Worm (Caenorhabditis elegans): ENCODE results near the gene F44E2.8.
A peak's percentile ranks its signal among the peaks of the same experiment; 100 is the strongest.

F44E2.8 gene

DNA sequence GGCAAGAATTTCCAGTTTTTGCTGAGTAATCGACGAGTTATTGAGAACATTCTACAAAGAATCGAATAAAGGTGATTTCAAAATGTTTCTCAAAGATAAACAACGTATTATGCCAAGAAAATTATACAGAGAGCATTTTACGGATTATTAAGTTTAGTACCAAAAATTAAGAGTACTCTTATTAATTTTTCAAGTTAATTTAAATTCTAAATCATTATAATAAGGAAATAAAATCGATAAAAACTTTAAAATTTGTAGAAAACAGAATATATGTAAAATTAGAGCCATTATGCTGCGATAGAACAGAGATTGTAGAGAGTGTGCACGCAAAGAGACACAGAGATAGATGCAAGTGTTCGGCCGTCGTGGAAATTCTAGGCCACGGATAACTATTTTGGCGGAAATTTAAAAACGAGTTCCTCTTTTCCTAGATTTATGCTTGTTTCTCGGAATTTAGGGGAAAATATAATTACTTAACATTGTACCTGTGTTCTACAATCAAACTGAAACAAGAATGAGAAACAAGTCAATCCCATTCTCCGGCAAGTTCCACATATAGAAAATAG lies 888 bp upstream of the F44E2.8 start, which contains the start of gene F44E2.9 (continued):
- TF ChIP-seq ZK337.2 (GFP tag; IDR thresholded peaks at IDR 0.05): peak; percentile 40; the same call in 1 of the 2 replicates
- TF ChIP-seq unc-130 (GFP tag; optimal IDR thresholded peaks at IDR 0.05): peak; percentile 81
- TF ChIP-seq spr-3 (GFP tag; optimal IDR thresholded peaks at IDR 0.05): no peak
- no peak for TF ChIP-seq lin-1 (GFP tag; IDR thresholded peaks at IDR 0.05)
- TF ChIP-seq nhr-76 (tag; optimal IDR thresholded peaks at IDR 0.05): no peak
- TF ChIP-seq hlh-11 (tag; optimal IDR thresholded peaks at IDR 0.05): peak; percentile 28
- peak; percentile 20 for TF ChIP-seq F49E8.2 (tag; optimal IDR thresholded peaks at IDR 0.05; ENCODE audit: borderline replicate concordance)
- TF ChIP-seq nhr-237 (tag; optimal IDR thresholded peaks at IDR 0.05): no peak
- peak; percentile 4 for TF ChIP-seq nhr-28 (tag; optimal IDR thresholded peaks at IDR 0.05)

DNA sequence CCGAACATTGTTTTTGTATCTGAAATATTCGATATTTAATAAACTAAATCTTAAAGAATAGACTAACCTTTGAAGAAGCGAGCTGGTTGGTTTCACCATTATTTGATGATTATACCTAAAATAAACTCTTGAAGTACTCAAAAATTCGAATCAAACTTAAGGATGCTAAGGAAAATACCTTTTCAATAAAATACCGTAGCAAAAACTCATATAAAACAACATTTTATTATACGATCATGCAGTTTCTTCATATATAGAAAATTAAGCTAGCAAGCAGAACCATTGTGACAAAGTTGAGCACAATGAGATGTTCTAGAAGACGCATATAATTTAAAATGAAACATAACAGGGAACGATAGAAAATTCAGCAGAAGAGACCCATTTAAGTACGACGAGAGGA lies 1.3 kb downstream of the F44E2.8 start, which contains the start of gene F44E2.7:
TSS of gene F44E2.7 (minus strand) at position 101 of the 400 bp plus-strand sequence.
- no peak for TF ChIP-seq attf-4 (tag; optimal IDR thresholded peaks at IDR 0.05)
- TF ChIP-seq zip-2 (tag; optimal IDR thresholded peaks at IDR 0.05): no peak
- no peak for TF ChIP-seq F26F4.8 (GFP tag; conservative IDR thresholded peaks at IDR 0.05)
- no peak for TF ChIP-seq ZK337.2 (GFP tag; IDR thresholded peaks at IDR 0.05)
- no peak for TF ChIP-seq pqm-1 (tag; optimal IDR thresholded peaks at IDR 0.05)
- no peak for TF ChIP-seq D1046.2 (GFP tag; IDR thresholded peaks at IDR 0.05)
- TF ChIP-seq pha-4 (GFP tag; IDR thresholded peaks at IDR 0.05): no peak
- TF ChIP-seq pha-4 (tag; optimal IDR thresholded peaks at IDR 0.05): no peak
- TF ChIP-seq tag-97 (GFP tag; IDR thresholded peaks at IDR 0.05): no peak
- TF ChIP-seq ctbp-1 (GFP tag; IDR thresholded peaks at IDR 0.05): no peak
- TF ChIP-seq mes-2 (tag; optimal IDR thresholded peaks at IDR 0.05; ENCODE audit: poor library complexity, severe bottlenecking): no peak
- TF ChIP-seq ceh-62 (tag; optimal IDR thresholded peaks at IDR 0.05): no peak
- no peak for TF ChIP-seq lin-1 (GFP tag; IDR thresholded peaks at IDR 0.05)
- TF ChIP-seq madf-5 (GFP tag; IDR thresholded peaks at IDR 0.05): no peak
- no peak for TF ChIP-seq Y75B8A.6 (GFP tag; IDR thresholded peaks at IDR 0.05)
- no peak for TF ChIP-seq Y105C5A.15 (GFP tag; IDR thresholded peaks at IDR 0.05)
- no peak for TF ChIP-seq unc-62 (GFP tag; optimal IDR thresholded peaks at IDR 0.05 in 1 of 2)
- no peak for TF ChIP-seq unc-62 (tag; optimal IDR thresholded peaks at IDR 0.05)
- TF ChIP-seq zip-11 (GFP tag; IDR thresholded peaks at IDR 0.05): no peak
- TF ChIP-seq nhr-77 (tag; optimal IDR thresholded peaks at IDR 0.05): no peak
- TF ChIP-seq jun-1 (tag; optimal IDR thresholded peaks at IDR 0.05): no peak
- no peak for TF ChIP-seq cey-2 (tag; optimal IDR thresholded peaks at IDR 0.05; ENCODE audit: borderline replicate concordance, insufficient read depth)

DNA sequence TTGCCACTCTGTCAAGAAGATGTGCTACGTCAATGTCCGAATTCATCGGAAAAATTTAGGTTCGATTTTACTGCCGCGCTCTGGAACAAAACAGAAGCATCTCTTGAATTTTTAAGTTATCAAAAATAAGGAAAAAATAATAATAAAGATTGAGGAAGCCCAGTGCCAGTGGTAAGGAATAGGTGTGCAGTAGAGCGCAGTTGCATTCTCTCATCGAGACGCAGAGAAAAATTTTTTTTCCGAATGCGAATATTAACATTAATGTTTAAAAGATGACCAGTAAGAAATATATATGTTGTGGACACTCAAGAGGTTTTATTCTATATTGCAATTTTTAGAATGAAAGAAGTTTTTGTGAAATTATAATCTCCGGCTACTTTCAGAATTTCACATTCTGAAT lies 2.0 kb downstream of the F44E2.8 start:
- TF ChIP-seq dve-1 (tag; optimal IDR thresholded peaks at IDR 0.05; ENCODE audit: insufficient read depth) (peak; percentile 38), dmd-6 (GFP tag; IDR thresholded peaks at IDR 0.05) (no peak), ctbp-1 (GFP tag; IDR thresholded peaks at IDR 0.05) (no peak), cey-2 (tag; optimal IDR thresholded peaks at IDR 0.05; ENCODE audit: borderline replicate concordance, insufficient read depth) (no peak), madf-5 (GFP tag; IDR thresholded peaks at IDR 0.05) (no peak), mep-1 (tag; optimal IDR thresholded peaks at IDR 0.05) (peak; percentile 39), Y105C5A.15 (GFP tag; IDR thresholded peaks at IDR 0.05) (no peak), zfp-3 (GFP tag; conservative IDR thresholded peaks at IDR 0.05) (no peak), daf-16 (GFP tag; optimal IDR thresholded peaks at IDR 0.05) (no peak), daf-16 (tag; optimal IDR thresholded peaks at IDR 0.05) (no peak), ceh-20 (GFP tag; IDR thresholded peaks at IDR 0.05) (no peak), hlh-30 (tag; optimal IDR thresholded peaks at IDR 0.05; ENCODE audit: insufficient read depth) (peak; percentile 35), spr-3 (GFP tag; optimal IDR thresholded peaks at IDR 0.05) (no peak), dpl-1 (GFP tag; optimal IDR thresholded peaks at IDR 0.05) (peak; percentile 74), ceh-32 (tag; optimal IDR thresholded peaks at IDR 0.05; ENCODE audit: poor library complexity) (no peak), rbr-2 (tag; optimal IDR thresholded peaks at IDR 0.05) (peak; percentile 42), ztf-11 (tag; optimal IDR thresholded peaks at IDR 0.05) (no peak), nhr-6 (tag; optimal IDR thresholded peaks at IDR 0.05) (no peak), Y5F2A.4 (GFP tag; optimal IDR thresholded peaks at IDR 0.05) (no peak), fos-1 (tag; optimal IDR thresholded peaks at IDR 0.05) (no peak), F10B5.3 (tag; optimal IDR thresholded peaks at IDR 0.05) (no peak), zag-1 (tag; optimal IDR thresholded peaks at IDR 0.05) (no peak), spr-1 (tag; optimal IDR thresholded peaks at IDR 0.05) (no peak), lin-29 (GFP tag; IDR thresholded peaks at IDR 0.05) (no peak), lin-38 (GFP tag; IDR thresholded peaks at IDR 0.05) (peak; percentile 95)
